Worm (Caenorhabditis elegans) whole organism, young adult: ENCODE measurements around the gene srz-102.

Source experiments
- C17E4.6 ChIP-seq: fragments of 200-800 bp; sonication (Bioruptor generic); IDR thresholded peaks from 2 replicates; pipeline ENCODE4 v1.3.6; 2022; ENCODE audit warnings: missing genetic modification reagents, missing genetic modification characterization, missing compliant biosample characterization
- F10E7.11 ChIP-seq: sonication (generic microtip); optimal IDR thresholded peaks from 2 replicates; lab custom pipeline; 2017; ENCODE audit warnings: mild to moderate bottlenecking, missing genetic modification characterization, moderate library complexity, missing compliant biosample characterization
- F49E8.2 ChIP-seq: sonication (generic microtip); optimal IDR thresholded peaks from 3 replicates; lab custom pipeline; 2017; ENCODE audit warnings: missing genetic modification characterization, mild to moderate bottlenecking, missing compliant biosample characterization, antibody characterized with exemption, moderate library complexity; ENCODE audit not compliant: insufficient read depth
- K12H6.12 ChIP-seq: fragments of 200-800 bp; sonication (Bioruptor generic); optimal IDR thresholded peaks from 2 replicates; lab custom pipeline; 2018; ENCODE audit warnings: mild to moderate bottlenecking, missing genetic modification characterization, missing compliant biosample characterization
- Y53G8AR.9 ChIP-seq: fragments of 200-800 bp; sonication (Bioruptor generic); conservative IDR thresholded peaks from 2 replicates; pipeline ENCODE4 v1.3.6; 2022; ENCODE audit warnings: missing genetic modification reagents, missing genetic modification characterization, missing compliant biosample characterization
- aptf-2 ChIP-seq: fragments of 200-800 bp; sonication (Bioruptor generic); conservative IDR thresholded peaks from 2 replicates; pipeline ENCODE4 v1.3.6; 2022; ENCODE audit warnings: missing genetic modification reagents, missing genetic modification characterization, missing compliant biosample characterization
- atf-7 ChIP-seq: sonication (generic microtip); optimal IDR thresholded peaks from 2 replicates; lab custom pipeline; 2017; ENCODE audit warnings: mild to moderate bottlenecking, missing genetic modification characterization, missing compliant biosample characterization
- attf-5 ChIP-seq: fragments of 200-800 bp; sonication (Bioruptor generic); optimal IDR thresholded peaks from 2 replicates; lab custom pipeline; 2018; ENCODE audit warnings: mild to moderate bottlenecking, missing genetic modification characterization, missing compliant biosample characterization
- bed-1 ChIP-seq: fragments of 200-800 bp; sonication (Bioruptor generic); IDR thresholded peaks from 2 replicates; pipeline ENCODE4 v1.3.6; 2022; ENCODE audit warnings: missing genetic modification reagents, missing genetic modification characterization, missing compliant biosample characterization
- bed-2 ChIP-seq: fragments of 200-800 bp; sonication (Bioruptor generic); IDR thresholded peaks from 2 replicates; pipeline ENCODE4 v1.3.6; 2022; ENCODE audit warnings: missing genetic modification reagents, missing genetic modification characterization, missing compliant biosample characterization
- ccch-3 ChIP-seq: fragments of 200-800 bp; sonication (Bioruptor generic); optimal IDR thresholded peaks from 2 replicates; lab custom pipeline; 2018; ENCODE audit warnings: mild to moderate bottlenecking, missing genetic modification characterization, missing compliant biosample characterization
- cebp-1 ChIP-seq, 2 experiments: fragments of 200-800 bp in 1 of 2; sonication (Bioruptor generic) in 1 of 2; sonication (generic microtip) in 1 of 2; IDR thresholded peaks in 1 of 2; optimal IDR thresholded peaks in 1 of 2; 2 replicates each; pipeline versions ENCODE4 v1.3.6 to Lab custom; 2017 to 2022; ENCODE audit warnings: missing compliant biosample characterization in 2 of 2, missing genetic modification characterization in 2 of 2, mild to moderate bottlenecking in 1 of 2, missing genetic modification reagents in 1 of 2, moderate library complexity in 1 of 2
- dpl-1 ChIP-seq: fragments of 150-350 bp; optimal IDR thresholded peaks from 2 replicates; lab custom pipeline; 2014; ENCODE audit warnings: missing biosample characterization, missing genetic modification reagents, missing genetic modification characterization
- efl-1 ChIP-seq: fragments of 150-350 bp; optimal IDR thresholded peaks from 2 replicates; lab custom pipeline; 2014; ENCODE audit warnings: missing biosample characterization, missing genetic modification reagents, missing genetic modification characterization
- egl-18 ChIP-seq: fragments of 200-800 bp; sonication (Bioruptor generic); IDR thresholded peaks from 2 replicates; pipeline ENCODE4 v1.3.6; 2022; ENCODE audit warnings: missing genetic modification reagents, missing genetic modification characterization, missing compliant biosample characterization
- ets-4 ChIP-seq: fragments of 200-800 bp; sonication (Bioruptor generic); optimal IDR thresholded peaks from 2 replicates; lab custom pipeline; 2018; ENCODE audit warnings: mild to moderate bottlenecking, missing genetic modification characterization, missing compliant biosample characterization
- him-1 ChIP-seq: sonication (generic microtip); optimal IDR thresholded peaks from 2 replicates; lab custom pipeline; 2016; ENCODE audit warnings: missing genotype, missing genetic modification reagents, missing genetic modification characterization, missing compliant biosample characterization
- hlh-12 ChIP-seq: sonication (generic microtip); optimal IDR thresholded peaks from 2 replicates; lab custom pipeline; 2016; ENCODE audit warnings: missing genetic modification characterization, missing compliant biosample characterization
- hlh-26 ChIP-seq: fragments of 200-800 bp; sonication (Bioruptor generic); conservative IDR thresholded peaks from 2 replicates; pipeline ENCODE4 v1.3.6; 2022; ENCODE audit warnings: missing genetic modification reagents, missing genetic modification characterization, missing compliant biosample characterization
- let-607 ChIP-seq, 2 experiments: fragments of 200-800 bp in 1 of 2; sonication (Bioruptor generic) in 1 of 2; sonication (generic microtip) in 1 of 2; optimal IDR thresholded peaks; 2 replicates each; lab custom pipeline; 2016 to 2018; ENCODE audit warnings: mild to moderate bottlenecking in 2 of 2, missing compliant biosample characterization in 2 of 2, missing genetic modification characterization in 2 of 2, moderate library complexity in 2 of 2, missing genotype in 1 of 2
- lin-54 ChIP-seq: fragments of 200-800 bp; sonication (Bioruptor generic); optimal IDR thresholded peaks from 2 replicates; lab custom pipeline; 2018; ENCODE audit warnings: mild to moderate bottlenecking, missing genetic modification characterization, missing compliant biosample characterization
- madf-8 ChIP-seq: fragments of 200-800 bp; sonication (Bioruptor generic); conservative IDR thresholded peaks from 2 replicates; pipeline ENCODE4 v1.3.6; 2022; ENCODE audit warnings: missing genetic modification reagents, missing genetic modification characterization, missing compliant biosample characterization
- mcd-1 ChIP-seq: fragments of 200-800 bp; sonication (Bioruptor generic); IDR thresholded peaks from 2 replicates; pipeline ENCODE4 v1.3.6; 2022; ENCODE audit warnings: missing genetic modification reagents, missing genetic modification characterization, missing compliant biosample characterization
- mes-4 ChIP-seq: sonication (generic microtip); optimal IDR thresholded peaks from 2 replicates; lab custom pipeline; 2016; ENCODE audit warnings: missing genotype, missing genetic modification characterization, missing compliant biosample characterization
- mxl-1 ChIP-seq: sonication (generic microtip); optimal IDR thresholded peaks from 2 replicates; lab custom pipeline; 2016; ENCODE audit warnings: missing genetic modification characterization, missing compliant biosample characterization
- nfyb-1 ChIP-seq: fragments of 200-800 bp; sonication (Bioruptor generic); IDR thresholded peaks from 2 replicates; pipeline ENCODE4 v1.3.6; 2022; ENCODE audit warnings: missing genetic modification reagents, missing genetic modification characterization, missing compliant biosample characterization
- nhr-179 ChIP-seq: sonication (generic microtip); optimal IDR thresholded peaks from 2 replicates; lab custom pipeline; 2016; ENCODE audit warnings: mild to moderate bottlenecking, missing genetic modification characterization, missing compliant biosample characterization
- nhr-80 ChIP-seq: sonication (generic microtip); optimal IDR thresholded peaks from 2 replicates; lab custom pipeline; 2016; ENCODE audit warnings: missing genetic modification characterization, missing compliant biosample characterization
- pbrm-1 ChIP-seq: fragments of 200-800 bp; sonication (Bioruptor generic); IDR thresholded peaks from 2 replicates; pipeline ENCODE4 v1.3.6; 2022; ENCODE audit warnings: missing genetic modification reagents, missing genetic modification characterization, missing compliant biosample characterization
- pha-4 ChIP-seq: fragments of 150-350 bp; sonication (generic microtip); optimal IDR thresholded peaks from 2 replicates; lab custom pipeline; 2014; ENCODE audit warnings: missing biosample characterization, missing genetic modification reagents, missing genetic modification characterization
- rec-8 ChIP-seq, 2 experiments: sonication (generic microtip); optimal IDR thresholded peaks; 2 replicates each; lab custom pipeline; 2016; ENCODE audit warnings: mild to moderate bottlenecking in 2 of 2, missing genetic modification characterization in 2 of 2, missing genetic modification reagents in 2 of 2, missing genotype in 2 of 2, missing biosample characterization in 1 of 2, missing compliant biosample characterization in 1 of 2, moderate library complexity in 1 of 2
- rpc-1 ChIP-seq, 2 experiments: fragments of 150-350 bp in 1 of 2; sonication (generic microtip) in 1 of 2; optimal IDR thresholded peaks; 2 replicates each; lab custom pipeline; 2014 to 2018; ENCODE audit warnings: missing biosample characterization in 1 of 2, missing genetic modification characterization in 1 of 2, missing genetic modification reagents in 1 of 2, missing genotype in 1 of 2
- sdz-38 ChIP-seq: sonication (generic microtip); optimal IDR thresholded peaks from 2 replicates; lab custom pipeline; 2016; ENCODE audit warnings: missing genotype, missing genetic modification characterization, missing compliant biosample characterization
- sea-2 ChIP-seq: fragments of 200-800 bp; sonication (Bioruptor generic); IDR thresholded peaks from 2 replicates; pipeline ENCODE4 v1.3.6; 2022; ENCODE audit warnings: missing genetic modification characterization, missing compliant biosample characterization
- snpc-1.3 ChIP-seq: sonication (generic microtip); optimal IDR thresholded peaks from 2 replicates; lab custom pipeline; 2017; ENCODE audit warnings: missing genetic modification characterization, mild to moderate bottlenecking, missing compliant biosample characterization, antibody characterized with exemption, moderate library complexity, missing genotype, missing genetic modification reagents; ENCODE audit not compliant: insufficient read depth
- snpc-4 ChIP-seq, 5 experiments: fragments of 150-350 bp in 1 of 5; sonication (generic microtip) in 4 of 5; optimal IDR thresholded peaks; 2 replicates each; lab custom pipeline; 2014 to 2018; ENCODE audit warnings: missing genetic modification characterization in 5 of 5, missing biosample characterization in 3 of 5, antibody characterized with exemption in 2 of 5, mild to moderate bottlenecking in 2 of 5, missing compliant biosample characterization in 2 of 5, missing genotype in 2 of 5, moderate library complexity in 2 of 5, missing genetic modification reagents in 1 of 5
- somi-1 ChIP-seq: fragments of 200-800 bp; sonication (Bioruptor generic); optimal IDR thresholded peaks from 2 replicates; lab custom pipeline; 2018; ENCODE audit warnings: mild to moderate bottlenecking, missing genetic modification characterization, missing compliant biosample characterization
- tbx-9 ChIP-seq: sonication (generic microtip); optimal IDR thresholded peaks from 2 replicates; lab custom pipeline; 2016; ENCODE audit warnings: borderline replicate concordance, missing genetic modification characterization, inconsistent platforms, missing compliant biosample characterization
- tlf-1 ChIP-seq: fragments of 200-800 bp; sonication (Bioruptor generic); optimal IDR thresholded peaks from 2 replicates; lab custom pipeline; 2018; ENCODE audit warnings: mild to moderate bottlenecking, missing genetic modification characterization, missing compliant biosample characterization
- ztf-18 ChIP-seq: sonication (generic microtip); optimal IDR thresholded peaks from 2 replicates; lab custom pipeline; 2016; ENCODE audit warnings: missing genotype, mild to moderate bottlenecking, missing genetic modification characterization, missing compliant biosample characterization
- ztf-22 ChIP-seq: fragments of 200-800 bp; sonication (Bioruptor generic); optimal IDR thresholded peaks from 2 replicates; lab custom pipeline; 2018; ENCODE audit warnings: mild to moderate bottlenecking, missing genetic modification characterization, moderate library complexity, missing compliant biosample characterization
- ztf-25 ChIP-seq: fragments of 200-800 bp; sonication (Bioruptor generic); IDR thresholded peaks from 2 replicates; pipeline ENCODE4 v1.3.6; 2022; ENCODE audit warnings: missing genetic modification reagents, missing genetic modification characterization, missing compliant biosample characterization
- ztf-6 ChIP-seq: fragments of 200-800 bp; sonication (Bioruptor generic); IDR thresholded peaks from 2 replicates; pipeline ENCODE4 v1.3.6; 2022; ENCODE audit warnings: missing genetic modification reagents, missing genetic modification characterization, missing compliant biosample characterization

Gene srz-102

ce11 chrV:16716574-16716973 is 29.2 kb downstream of the srz-102 start, which contains the start of gene srh-137:
TSS of gene srh-137 (minus strand) at chrV:16716674.
- no peak for TF ChIP-seq tbx-9 (tag; lab: Kevin White, UChicago)
- TF ChIP-seq K12H6.12 (tag; lab: Kevin White, UChicago) = no peak
- TF ChIP-seq F49E8.2 = no peak
- TF ChIP-seq ccch-3 (GFP tag; lab: Kevin White, UChicago) = no peak
- no peak for TF ChIP-seq hlh-26 (GFP tag; lab: Robert Waterston, UW)
- TF ChIP-seq rpc-1 (optimal IDR thresholded peaks at IDR 0.05; lab: Kevin White, UChicago) = no peak
- no peak for TF ChIP-seq rpc-1 (tag; optimal IDR thresholded peaks at IDR 0.05; lab: Kevin White, UChicago)
- no peak for TF ChIP-seq egl-18
- TF ChIP-seq mxl-1 (tag; lab: Kevin White, UChicago) = no peak
- no peak for TF ChIP-seq dpl-1
- TF ChIP-seq hlh-12 (tag; lab: Kevin White, UChicago) = no peak
- TF ChIP-seq somi-1 (GFP tag; lab: Kevin White, UChicago) = no peak
- no peak for TF ChIP-seq him-1 (tag; lab: Kevin White, UChicago)
- no peak for TF ChIP-seq efl-1
- no peak for TF ChIP-seq F10E7.11 (tag; lab: Kevin White, UChicago)
- TF ChIP-seq nhr-179 (tag; lab: Kevin White, UChicago) = no peak
- TF ChIP-seq mes-4 (tag; lab: Kevin White, UChicago) = no peak
- TF ChIP-seq pha-4 (tag; lab: Kevin White, UChicago) = no peak
- TF ChIP-seq, all 124 proteins: peak for 0

DNA sequence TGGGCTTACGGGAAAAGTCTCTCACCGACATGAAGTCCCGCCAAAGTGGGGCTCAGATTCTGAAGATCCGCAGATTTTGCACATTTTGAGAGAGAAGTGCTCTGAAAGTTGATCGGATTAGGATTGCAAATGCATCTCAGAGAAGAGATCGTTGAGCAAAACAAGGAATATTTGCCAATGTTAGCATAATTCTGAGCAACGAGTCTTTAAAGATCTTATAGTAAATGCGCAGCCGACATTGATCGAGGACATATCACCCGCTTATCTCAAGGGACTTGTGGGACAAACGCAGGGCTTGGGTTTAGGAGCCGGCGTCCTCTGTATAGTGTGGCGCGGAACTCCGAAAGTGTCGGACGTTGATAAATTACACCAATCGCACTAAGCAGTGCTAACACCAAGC is 36.4 kb downstream of the srz-102 start, which contains the start of gene nhr-112:
nhr-112 (minus strand) TSS at position 101 of the 400 bp plus-strand sequence.
- TF ChIP-seq snpc-4 (GFP tag; optimal IDR thresholded peaks at IDR 0.05; lab: Kevin White, UChicago) = no peak
- no peak for TF ChIP-seq snpc-4 (tag; optimal IDR thresholded peaks at IDR 0.05; lab: Kevin White, UChicago)
- TF ChIP-seq pbrm-1 (GFP tag; lab: Robert Waterston, UW) = no peak
- TF ChIP-seq Y53G8AR.9 (GFP tag; lab: Robert Waterston, UW) = no peak
- no peak for TF ChIP-seq C17E4.6 (GFP tag; lab: Robert Waterston, UW)
- TF ChIP-seq ztf-6 (GFP tag; lab: Robert Waterston, UW) = no peak
- TF ChIP-seq ztf-22 (GFP tag; lab: Kevin White, UChicago) = no peak
- no peak for TF ChIP-seq tlf-1 (GFP tag; lab: Kevin White, UChicago)
- TF ChIP-seq aptf-2 (GFP tag; lab: Robert Waterston, UW) = no peak
- TF ChIP-seq sdz-38 (tag; lab: Kevin White, UChicago) = no peak
- no peak for TF ChIP-seq rec-8 (tag; optimal IDR thresholded peaks at IDR 0.05; lab: Kevin White, UChicago)
- no peak for TF ChIP-seq madf-8 (GFP tag; lab: Robert Waterston, UW)
- TF ChIP-seq bed-1 (GFP tag; lab: Robert Waterston, UW) = no peak

- TF ChIP-seq cebp-1 (GFP tag; IDR thresholded peaks at IDR 0.05; lab: Robert Waterston, UW) (peak; percentile 35; the same call in 1 of the 2 replicates), cebp-1 (tag; optimal IDR thresholded peaks at IDR 0.05; lab: Kevin White, UChicago) (no peak), bed-2 (no peak)
These were observed 37.2 kb downstream of the srz-102 start for ce11 chrV:16724574-16724973.

DNA sequence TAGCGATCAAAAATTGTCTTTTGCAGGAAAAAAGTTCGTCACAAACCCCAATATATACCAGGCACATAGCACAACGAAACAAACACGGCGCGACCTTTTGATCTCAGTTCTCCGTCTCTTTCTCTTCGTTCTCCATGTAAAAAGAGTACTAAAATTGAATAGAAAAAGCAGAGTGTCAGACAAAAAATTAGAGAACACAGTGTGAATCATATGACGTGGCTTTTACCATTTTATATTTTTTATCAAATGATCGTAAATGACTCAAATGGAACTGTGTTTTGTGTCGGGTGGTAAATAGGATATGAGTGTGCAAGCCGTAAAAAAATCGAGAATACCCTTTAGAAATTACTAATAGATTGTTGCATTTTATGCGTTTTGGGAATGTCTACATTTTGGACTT is 38.6 kb downstream of the srz-102 start:
- TF ChIP-seq sea-2 (GFP tag; lab: Robert Waterston, UW) (no peak), snpc-4 (GFP tag; optimal IDR thresholded peaks at IDR 0.05; lab: Kevin White, UChicago) (no peak), snpc-4 (tag; optimal IDR thresholded peaks at IDR 0.05; lab: Kevin White, UChicago) (peak in 2 of 4 experiments; percentile 38 to 46), ztf-25 (GFP tag; lab: Robert Waterston, UW) (no peak), ztf-18 (tag; lab: Kevin White, UChicago) (no peak), let-607 (tag; optimal IDR thresholded peaks at IDR 0.05; lab: Kevin White, UChicago) (peak in 1 of 2 experiments; percentile 10), nhr-80 (tag; lab: Kevin White, UChicago) (peak; percentile 88), ets-4 (GFP tag; lab: Kevin White, UChicago) (no peak), nfyb-1 (GFP tag; lab: Robert Waterston, UW) (no peak), atf-7 (tag; lab: Kevin White, UChicago) (peak; percentile 14), attf-5 (GFP tag; lab: Kevin White, UChicago) (peak; percentile 35), lin-54 (GFP tag; lab: Kevin White, UChicago) (no peak), snpc-1.3 (no peak), mcd-1 (GFP tag; lab: Robert Waterston, UW) (no peak)
